Worm (Caenorhabditis elegans) whole organism, L1 larva: Measurements from ENCODE around the gene enu-3.2.
"Not testable (repeated sequence)": the region's sequence is repeated elsewhere in the genome, so short reads cannot be mapped to it uniquely, and the experiment has no call there.

Experiments used
- dpl-1 ChIP-seq, 3 experiments: fragments of 150-350 bp in 2 of 3; sonication (generic microtip) in 1 of 3; optimal IDR thresholded peaks; 2 replicates each; lab custom pipeline; 2014 to 2017; ENCODE audit warnings: missing biosample characterization in 3 of 3, missing genetic modification characterization in 3 of 3, missing genetic modification reagents in 3 of 3
- pqm-1 ChIP-seq: sonication (generic microtip); optimal IDR thresholded peaks from 3 replicates; lab custom pipeline; 2017; ENCODE audit warnings: missing biosample characterization, missing genetic modification characterization

- not testable (repeated sequence) for TF ChIP-seq pqm-1 (tag; lab: Kevin White, UChicago); dpl-1 (GFP tag; optimal IDR thresholded peaks at IDR 0.05; lab: Kevin White, UChicago)
Observed at ce11 chrIII:4785131-4785530, at the start of gene enu-3.2.
